Worm (Caenorhabditis elegans) whole organism, L4 larva: Measurements from ENCODE around the gene far-4.

Source experiments
- D1046.2 ChIP-seq: fragments of 200-800 bp; sonication (Bioruptor generic); IDR thresholded peaks from 2 replicates; pipeline ENCODE4 v1.3.6; 2022; ENCODE audit warnings: missing genetic modification characterization, missing compliant biosample characterization
- F10B5.3 ChIP-seq: sonication (generic microtip); optimal IDR thresholded peaks from 2 replicates; lab custom pipeline; 2016; ENCODE audit warnings: mild to moderate bottlenecking, missing genetic modification characterization, missing compliant biosample characterization
- F26F4.8 ChIP-seq: fragments of 200-800 bp; sonication (Bioruptor generic); conservative IDR thresholded peaks from 2 replicates; pipeline ENCODE4 v1.3.6; 2022; ENCODE audit warnings: missing genetic modification characterization, missing compliant biosample characterization
- R02D3.7 ChIP-seq: fragments of 150-350 bp; sonication (generic microtip); optimal IDR thresholded peaks from 3 replicates; lab custom pipeline; 2014; ENCODE audit warnings: missing biosample characterization, missing genetic modification characterization
- ZK546.5 ChIP-seq, 2 experiments: sonication (generic microtip); optimal IDR thresholded peaks; 2 replicates each; lab custom pipeline; 2017; ENCODE audit warnings: missing biosample characterization in 2 of 2, missing genetic modification characterization in 2 of 2
- aha-1 ChIP-seq: fragments of 150-350 bp; peaks from one replicate; lab custom pipeline; 2014; ENCODE audit warnings: missing biosample characterization, missing genetic modification characterization
- arid-1 ChIP-seq: fragments of 200-800 bp; sonication (Bioruptor generic); conservative IDR thresholded peaks from 2 replicates; pipeline ENCODE4 v1.3.6; 2022; ENCODE audit warnings: missing genetic modification reagents, missing genetic modification characterization, missing compliant biosample characterization
- attf-4 ChIP-seq: sonication (generic microtip); optimal IDR thresholded peaks from 3 replicates; lab custom pipeline; 2017; ENCODE audit warnings: missing biosample characterization, missing genetic modification characterization
- ceh-20 ChIP-seq: fragments of 200-800 bp; sonication (Bioruptor generic); IDR thresholded peaks from 2 replicates; pipeline ENCODE4 v1.3.6; 2022; ENCODE audit warnings: missing genetic modification reagents, missing genetic modification characterization, missing compliant biosample characterization
- ceh-28 ChIP-seq: fragments of 150-350 bp; optimal IDR thresholded peaks from 2 replicates; lab custom pipeline; 2014; ENCODE audit warnings: missing biosample characterization, missing genetic modification reagents, missing genetic modification characterization
- ceh-32 ChIP-seq: sonication (generic microtip); optimal IDR thresholded peaks from 2 replicates; lab custom pipeline; 2016; ENCODE audit warnings: mild to moderate bottlenecking, missing genetic modification characterization, missing compliant biosample characterization; ENCODE audit not compliant: poor library complexity
- ces-1 ChIP-seq: fragments of 150-350 bp; sonication (generic microtip); optimal IDR thresholded peaks from 4 replicates; lab custom pipeline; 2014; ENCODE audit warnings: missing biosample characterization, missing genetic modification reagents, missing genetic modification characterization
- daf-19 ChIP-seq: fragments of 200-800 bp; sonication (Bioruptor generic); conservative IDR thresholded peaks from 2 replicates; pipeline ENCODE4 v1.3.6; 2022; ENCODE audit warnings: missing genetic modification characterization, missing compliant biosample characterization
- daf-8 ChIP-seq: fragments of 200-800 bp; sonication (Bioruptor generic); IDR thresholded peaks from 2 replicates; pipeline ENCODE4 v1.3.6; 2022; ENCODE audit warnings: missing genetic modification characterization, missing compliant biosample characterization
- dmd-6 ChIP-seq: fragments of 200-800 bp; sonication (Bioruptor generic); IDR thresholded peaks from 2 replicates; pipeline ENCODE4 v1.3.6; 2022; ENCODE audit warnings: missing genetic modification reagents, missing genetic modification characterization, missing compliant biosample characterization
- dmd-8 ChIP-seq: fragments of 200-800 bp; sonication (Bioruptor generic); IDR thresholded peaks from 2 replicates; pipeline ENCODE4 v1.3.6; 2022; ENCODE audit warnings: missing genetic modification characterization, missing compliant biosample characterization
- dmd-9 ChIP-seq: fragments of 200-800 bp; sonication (Bioruptor generic); IDR thresholded peaks from 2 replicates; pipeline ENCODE4 v1.3.6; 2022; ENCODE audit warnings: missing genetic modification reagents, missing genetic modification characterization, missing compliant biosample characterization
- duxl-1 ChIP-seq: sonication (generic microtip); optimal IDR thresholded peaks from 2 replicates; lab custom pipeline; 2016; ENCODE audit warnings: mild to moderate bottlenecking, missing genetic modification characterization, moderate library complexity, missing compliant biosample characterization; ENCODE audit not compliant: poor library complexity
- dve-1 ChIP-seq: sonication (generic microtip); optimal IDR thresholded peaks from 2 replicates; lab custom pipeline; 2017; ENCODE audit warnings: antibody characterized with exemption, mild to moderate bottlenecking, missing genetic modification characterization, missing compliant biosample characterization; ENCODE audit not compliant: insufficient read depth
- hmg-1.1 ChIP-seq: fragments of 200-800 bp; sonication (Bioruptor generic); IDR thresholded peaks from 2 replicates; pipeline ENCODE4 v1.3.6; 2022; ENCODE audit warnings: missing genetic modification reagents, missing genetic modification characterization, missing compliant biosample characterization
- jun-1 ChIP-seq: fragments of 150-350 bp; optimal IDR thresholded peaks from 2 replicates; lab custom pipeline; 2014; ENCODE audit warnings: missing biosample characterization, missing genetic modification reagents, missing genetic modification characterization
- lin-15B ChIP-seq: fragments of 150-350 bp; sonication (generic microtip); optimal IDR thresholded peaks from 3 replicates; lab custom pipeline; 2014; ENCODE audit warnings: missing biosample characterization, missing genetic modification characterization
- lin-29 ChIP-seq: fragments of 200-800 bp; sonication (Bioruptor generic); IDR thresholded peaks from 2 replicates; pipeline ENCODE4 v1.3.6; 2022; ENCODE audit warnings: missing genetic modification reagents, missing genetic modification characterization, missing compliant biosample characterization
- lin-38 ChIP-seq: fragments of 200-800 bp; sonication (Bioruptor generic); IDR thresholded peaks from 2 replicates; pipeline ENCODE4 v1.3.6; 2022; ENCODE audit warnings: missing genetic modification reagents, missing genetic modification characterization, missing compliant biosample characterization
- lin-39 ChIP-seq: fragments of 150-350 bp; optimal IDR thresholded peaks from 2 replicates; lab custom pipeline; 2014; ENCODE audit warnings: missing biosample characterization, missing genetic modification reagents, missing genetic modification characterization
- lir-3 ChIP-seq: sonication (generic microtip); optimal IDR thresholded peaks from 2 replicates; lab custom pipeline; 2016; ENCODE audit warnings: mild to moderate bottlenecking, missing genetic modification characterization, missing compliant biosample characterization
- lsy-2 ChIP-seq, 2 experiments: fragments of 150-350 bp in 1 of 2; sonication (generic microtip) in 1 of 2; optimal IDR thresholded peaks; 2 replicates each; lab custom pipeline; 2014 to 2017; ENCODE audit warnings: missing biosample characterization in 2 of 2, missing genetic modification characterization in 2 of 2
- madf-5 ChIP-seq, 2 experiments: fragments of 200-800 bp; sonication (Bioruptor generic); IDR thresholded peaks; 2 replicates each; pipeline ENCODE4 v1.3.6; 2022; ENCODE audit warnings: missing compliant biosample characterization in 2 of 2, missing genetic modification characterization in 2 of 2
- madf-9 ChIP-seq: fragments of 200-800 bp; sonication (Bioruptor generic); conservative IDR thresholded peaks from 2 replicates; pipeline ENCODE4 v1.3.6; 2022; ENCODE audit warnings: missing genetic modification reagents, missing genetic modification characterization, missing compliant biosample characterization
- mxl-2 ChIP-seq: fragments of 200-800 bp; sonication (Bioruptor generic); conservative IDR thresholded peaks from 2 replicates; pipeline ENCODE4 v1.3.6; 2022; ENCODE audit warnings: missing genetic modification reagents, missing genetic modification characterization, missing compliant biosample characterization
- nhr-102 ChIP-seq: sonication (generic microtip); optimal IDR thresholded peaks from 2 replicates; lab custom pipeline; 2016; ENCODE audit warnings: mild to moderate bottlenecking, missing genetic modification characterization, moderate library complexity, missing compliant biosample characterization
- nhr-11 ChIP-seq: fragments of 150-350 bp; optimal IDR thresholded peaks from 2 replicates; lab custom pipeline; 2014; ENCODE audit warnings: missing biosample characterization, missing genetic modification characterization
- nhr-111 ChIP-seq: fragments of 200-800 bp; sonication (Bioruptor generic); optimal IDR thresholded peaks from 2 replicates; lab custom pipeline; 2018; ENCODE audit warnings: mild to moderate bottlenecking, missing genetic modification characterization, missing compliant biosample characterization
- nhr-237 ChIP-seq: sonication (generic microtip); optimal IDR thresholded peaks from 2 replicates; lab custom pipeline; 2017; ENCODE audit warnings: missing biosample characterization, missing genetic modification characterization
- nhr-28 ChIP-seq: fragments of 150-350 bp; optimal IDR thresholded peaks from 2 replicates; lab custom pipeline; 2014; ENCODE audit warnings: missing biosample characterization, missing genetic modification characterization
- nhr-41 ChIP-seq: fragments of 200-800 bp; sonication (Bioruptor generic); IDR thresholded peaks from 2 replicates; pipeline ENCODE4 v1.3.6; 2022; ENCODE audit warnings: missing genetic modification reagents, missing genetic modification characterization, missing compliant biosample characterization
- nhr-42 ChIP-seq: fragments of 200-800 bp; sonication (Bioruptor generic); IDR thresholded peaks from 2 replicates; pipeline ENCODE4 v1.3.6; 2022; ENCODE audit warnings: missing genetic modification characterization, missing compliant biosample characterization
- nhr-6 ChIP-seq: fragments of 150-350 bp; optimal IDR thresholded peaks from 2 replicates; lab custom pipeline; 2014; ENCODE audit warnings: missing biosample characterization, missing genetic modification characterization
- nhr-77 ChIP-seq: fragments of 150-350 bp; optimal IDR thresholded peaks from 2 replicates; lab custom pipeline; 2014; ENCODE audit warnings: missing biosample characterization, missing genetic modification characterization
- pha-4 ChIP-seq, 2 experiments: fragments of 150-350 bp in 1 of 2; fragments of 200-800 bp in 1 of 2; sonication (Bioruptor generic) in 1 of 2; IDR thresholded peaks in 1 of 2; optimal IDR thresholded peaks in 1 of 2; 2 replicates each; pipeline versions ENCODE4 v1.3.6 to Lab custom; 2014 to 2022; ENCODE audit warnings: missing genetic modification characterization in 2 of 2, missing genetic modification reagents in 2 of 2, missing biosample characterization in 1 of 2, missing compliant biosample characterization in 1 of 2
- php-3 ChIP-seq: fragments of 200-800 bp; sonication (Bioruptor generic); IDR thresholded peaks from 2 replicates; pipeline ENCODE4 v1.3.6; 2022; ENCODE audit warnings: missing genetic modification reagents, missing genetic modification characterization, missing compliant biosample characterization
- sdz-12 ChIP-seq: fragments of 200-800 bp; sonication (Bioruptor generic); optimal IDR thresholded peaks from 2 replicates; lab custom pipeline; 2018; ENCODE audit warnings: mild to moderate bottlenecking, missing genetic modification characterization, missing compliant biosample characterization
- skn-1 ChIP-seq: fragments of 150-350 bp; optimal IDR thresholded peaks from 2 replicates; lab custom pipeline; 2014; ENCODE audit warnings: missing biosample characterization, missing genetic modification characterization
- spr-1 ChIP-seq: sonication (generic microtip); optimal IDR thresholded peaks from 2 replicates; lab custom pipeline; 2016; ENCODE audit warnings: mild to moderate bottlenecking, missing genetic modification characterization, missing compliant biosample characterization
- tag-97 ChIP-seq: fragments of 200-800 bp; sonication (Bioruptor generic); IDR thresholded peaks from 2 replicates; pipeline ENCODE4 v1.3.6; 2022; ENCODE audit warnings: missing genetic modification characterization, missing compliant biosample characterization
- unc-39 ChIP-seq: sonication (generic microtip); optimal IDR thresholded peaks from 2 replicates; lab custom pipeline; 2017; ENCODE audit warnings: missing biosample characterization, missing genetic modification characterization
- unc-62 ChIP-seq, 3 experiments: fragments of 150-350 bp in 1 of 3; sonication (generic microtip); optimal IDR thresholded peaks in 2 of 3; peaks in 1 of 3; 1 replicate in 1 of 3; 2 replicates in 2 of 3; lab custom pipeline; 2014 to 2017; ENCODE audit warnings: missing biosample characterization in 3 of 3, missing genetic modification characterization in 3 of 3, missing genetic modification reagents in 3 of 3, missing genotype in 1 of 3
- zfp-2 ChIP-seq: sonication (generic microtip); optimal IDR thresholded peaks from 2 replicates; lab custom pipeline; 2016; ENCODE audit warnings: mild to moderate bottlenecking, missing genetic modification characterization, missing compliant biosample characterization
- zfp-3 ChIP-seq: fragments of 200-800 bp; sonication (Bioruptor generic); conservative IDR thresholded peaks from 2 replicates; pipeline ENCODE4 v1.3.6; 2022; ENCODE audit warnings: missing genetic modification reagents, missing genetic modification characterization, missing compliant biosample characterization
- zip-11 ChIP-seq: fragments of 200-800 bp; sonication (Bioruptor generic); IDR thresholded peaks from 2 replicates; pipeline ENCODE4 v1.3.6; 2022; ENCODE audit warnings: missing genetic modification characterization, missing compliant biosample characterization
- ztf-11 ChIP-seq: fragments of 150-350 bp; optimal IDR thresholded peaks from 2 replicates; lab custom pipeline; 2014; ENCODE audit warnings: missing biosample characterization, missing genetic modification characterization
- ztf-7 ChIP-seq: fragments of 150-350 bp; optimal IDR thresholded peaks from 2 replicates; lab custom pipeline; 2014; ENCODE audit warnings: missing biosample characterization, missing genetic modification characterization

The far-4 gene

DNA sequence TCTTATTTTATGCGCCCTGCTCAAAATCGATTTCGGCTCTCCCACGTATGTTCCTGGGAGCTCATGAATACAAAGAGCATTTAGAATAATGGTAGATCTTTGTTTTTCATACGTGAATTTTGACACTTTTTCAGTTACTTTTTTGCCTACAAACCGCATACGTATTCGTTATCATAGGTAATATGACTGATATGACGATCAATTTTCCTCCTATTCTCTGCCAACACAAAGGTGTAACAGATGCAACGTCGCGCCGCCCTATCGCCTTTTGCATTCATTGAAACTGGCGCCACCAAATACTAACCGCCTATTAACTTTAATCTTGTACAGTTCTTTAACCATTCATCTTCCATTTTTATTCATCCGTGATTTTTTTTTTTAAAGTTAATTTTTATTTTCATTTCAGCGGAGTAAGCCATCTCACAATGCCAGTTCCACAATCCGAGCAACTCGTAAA lies 48.1 kb upstream of the far-4 start, which contains the start of gene W07G4.5 (continued):
- TF ChIP-seq zip-11 (GFP tag; lab: Robert Waterston, UW) (no peak), ces-1 (GFP tag; lab: Kevin White, UChicago) (no peak), nhr-102 (tag; lab: Kevin White, UChicago) (no peak), nhr-6 (no peak), dmd-9 (GFP tag; lab: Robert Waterston, UW) (no peak), aha-1 (tag; lab: Kevin White, UChicago) (peak; percentile 93), nhr-111 (GFP tag; lab: Kevin White, UChicago) (no peak), arid-1 (GFP tag; lab: Robert Waterston, UW) (no peak), lir-3 (no peak), nhr-77 (tag; lab: Kevin White, UChicago) (no peak), F26F4.8 (no peak), daf-19 (GFP tag; lab: Robert Waterston, UW) (no peak), lin-15B (tag; lab: Kevin White, UChicago) (no peak), zfp-3 (no peak), dmd-8 (GFP tag; lab: Robert Waterston, UW) (no peak), skn-1 (no peak), php-3 (GFP tag; lab: Robert Waterston, UW) (no peak), lin-38 (GFP tag; lab: Robert Waterston, UW) (no peak), lsy-2 (tag; optimal IDR thresholded peaks at IDR 0.05; lab: Kevin White, UChicago) (no peak), tag-97 (GFP tag; lab: Robert Waterston, UW) (no peak), ZK546.5 (tag; optimal IDR thresholded peaks at IDR 0.05; lab: Kevin White, UChicago) (no peak), nhr-11 (tag; lab: Kevin White, UChicago) (no peak), mxl-2 (no peak), unc-39 (tag; lab: Kevin White, UChicago) (no peak), sdz-12 (GFP tag; lab: Kevin White, UChicago) (no peak), ceh-32 (tag; lab: Kevin White, UChicago) (no peak), spr-1 (tag; lab: Kevin White, UChicago) (no peak), nhr-237 (no peak), dve-1 (peak; percentile 42), duxl-1 (tag; lab: Kevin White, UChicago) (no peak), ztf-11 (tag; lab: Kevin White, UChicago) (no peak), madf-9 (no peak), D1046.2 (no peak), daf-8 (no peak), hmg-1.1 (no peak), nhr-28 (tag; lab: Kevin White, UChicago) (peak; percentile 83), R02D3.7 (tag; lab: Kevin White, UChicago) (no peak), ceh-20 (GFP tag; lab: Robert Waterston, UW) (no peak), pha-4 (GFP tag; IDR thresholded peaks at IDR 0.05; lab: Robert Waterston, UW) (no peak), pha-4 (tag; optimal IDR thresholded peaks at IDR 0.05; lab: Kevin White, UChicago) (no peak), lin-39 (tag; lab: Kevin White, UChicago) (no peak), nhr-42 (GFP tag; lab: Robert Waterston, UW) (no peak), F10B5.3 (tag; lab: Kevin White, UChicago) (no peak), dmd-6 (GFP tag; lab: Robert Waterston, UW) (peak; percentile 65), ztf-7 (tag; lab: Kevin White, UChicago) (no peak), madf-5 (GFP tag; IDR thresholded peaks at IDR 0.05; lab: Robert Waterston, UW) (no peak), unc-62 (GFP tag; optimal IDR thresholded peaks at IDR 0.05 in 1 of 2; lab: Kevin White, UChicago) (peak in 1 of 2 experiments; percentile 23), unc-62 (tag; optimal IDR thresholded peaks at IDR 0.05; lab: Kevin White, UChicago) (no peak), ceh-28 (tag; lab: Kevin White, UChicago) (no peak), attf-4 (tag; lab: Kevin White, UChicago) (no peak), jun-1 (tag; lab: Kevin White, UChicago) (no peak), zfp-2 (tag; lab: Kevin White, UChicago) (no peak), nhr-41 (GFP tag; lab: Robert Waterston, UW) (no peak), lin-29 (GFP tag; lab: Robert Waterston, UW) (no peak)
